Fruit fly (Drosophila melanogaster) whole organism, embryonic: Measurements from ENCODE around the gene eIF3h.
A peak's percentile ranks its signal among the peaks of the same experiment; 100 is the strongest.

Source experiments
- Bdp1 ChIP-seq: fragments of 200-800 bp; sonication (Bioruptor generic); optimal IDR thresholded peaks from 3 replicates; lab custom pipeline; 2016; ENCODE audit warnings: missing biosample characterization, missing genetic modification characterization
- Bteb2 ChIP-seq: fragments of 200-800 bp; sonication (Bioruptor generic); optimal IDR thresholded peaks from 2 replicates; lab custom pipeline; 2016; ENCODE audit warnings: missing biosample characterization, missing genetic modification characterization
- C15 ChIP-seq: fragments of 200-800 bp; sonication (Bioruptor generic); IDR thresholded peaks from 3 replicates; pipeline ENCODE4 v1.3.6; 2022; ENCODE audit warnings: missing biosample characterization, missing genetic modification characterization
- CG1024 ChIP-seq: fragments of 200-800 bp; sonication (Bioruptor generic); IDR thresholded peaks from 2 replicates; pipeline ENCODE4 v1.3.6; 2022; ENCODE audit warnings: missing biosample characterization, missing genetic modification characterization
- CG11093 ChIP-seq: fragments of 200-800 bp; sonication (Bioruptor generic); IDR thresholded peaks from 3 replicates; pipeline ENCODE4 v1.3.6; 2022; ENCODE audit warnings: missing biosample characterization, missing genetic modification characterization
- CG11504 ChIP-seq: fragments of 200-800 bp; sonication (Bioruptor generic); optimal IDR thresholded peaks from 3 replicates; lab custom pipeline; 2019; ENCODE audit warnings: missing biosample characterization, mild to moderate bottlenecking, missing genetic modification characterization, moderate library complexity
- CG12071 ChIP-seq: fragments of 200-800 bp; sonication (Bioruptor generic); optimal IDR thresholded peaks from 3 replicates; lab custom pipeline; 2018; ENCODE audit warnings: missing biosample characterization, mild to moderate bottlenecking, missing genetic modification characterization
- CG1233 ChIP-seq: fragments of 200-800 bp; sonication (Bioruptor generic); optimal IDR thresholded peaks from 4 replicates; lab custom pipeline; 2018; ENCODE audit warnings: missing biosample characterization, mild to moderate bottlenecking, missing genetic modification characterization
- CG12942 ChIP-seq: fragments of 200-800 bp; sonication (Bioruptor generic); optimal IDR thresholded peaks from 3 replicates; lab custom pipeline; 2016; ENCODE audit warnings: missing biosample characterization, missing genetic modification characterization
- CG16815 ChIP-seq: fragments of 200-800 bp; sonication (Bioruptor generic); optimal IDR thresholded peaks from 3 replicates; lab custom pipeline; 2017; ENCODE audit warnings: missing biosample characterization, mild to moderate bottlenecking, missing genetic modification characterization
- CG18262 ChIP-seq: fragments of 200-800 bp; optimal IDR thresholded peaks from 3 replicates; lab custom pipeline; 2019; ENCODE audit warnings: missing biosample characterization, mild to moderate bottlenecking, missing genetic modification characterization, moderate library complexity
- CG30403 ChIP-seq: fragments of 200-800 bp; sonication (Bioruptor generic); optimal IDR thresholded peaks from 3 replicates; lab custom pipeline; 2016; ENCODE audit warnings: missing biosample characterization, missing genetic modification characterization
- CG34376 ChIP-seq: fragments of 200-800 bp; sonication (Bioruptor generic); optimal IDR thresholded peaks from 2 replicates; lab custom pipeline; 2018; ENCODE audit warnings: missing biosample characterization, mild to moderate bottlenecking, missing genetic modification characterization
- CG4328 ChIP-seq: fragments of 200-800 bp; sonication (Bioruptor generic); optimal IDR thresholded peaks from 3 replicates; lab custom pipeline; 2017; ENCODE audit warnings: missing biosample characterization, missing genetic modification reagents, missing genetic modification characterization
- CG4360 ChIP-seq: fragments of 200-800 bp; sonication (Bioruptor generic); IDR thresholded peaks from 2 replicates; pipeline ENCODE4 v1.3.6; 2022; ENCODE audit warnings: missing biosample characterization, missing genetic modification characterization
- CG6689 ChIP-seq: fragments of 200-800 bp; sonication (Bioruptor generic); IDR thresholded peaks from 2 replicates; pipeline ENCODE4 v1.3.6; 2022; ENCODE audit warnings: missing biosample characterization, missing genetic modification characterization
- CG6791 ChIP-seq: fragments of 200-800 bp; sonication (Bioruptor generic); IDR thresholded peaks from 3 replicates; pipeline ENCODE4 v1.3.6; 2022; ENCODE audit warnings: missing biosample characterization, missing genetic modification characterization; ENCODE audit not compliant: partially characterized antibody
- CG7839 ChIP-seq: fragments of 200-800 bp; sonication (Bioruptor generic); optimal IDR thresholded peaks from 3 replicates; lab custom pipeline; 2018; ENCODE audit warnings: missing biosample characterization, mild to moderate bottlenecking, missing genetic modification characterization, moderate library complexity
- CG7928 ChIP-seq: fragments of 200-800 bp; sonication (Bioruptor generic); optimal IDR thresholded peaks from 2 replicates; lab custom pipeline; 2017; ENCODE audit warnings: missing biosample characterization, mild to moderate bottlenecking, missing genetic modification characterization
- CG9817 ChIP-seq: fragments of 200-800 bp; sonication (Bioruptor generic); optimal IDR thresholded peaks from 2 replicates; lab custom pipeline; 2018; ENCODE audit warnings: missing biosample characterization, mild to moderate bottlenecking, missing genetic modification characterization, moderate library complexity
- CoRest ChIP-seq: fragments of 200-800 bp; sonication (Bioruptor generic); optimal IDR thresholded peaks from 3 replicates; lab custom pipeline; 2018; ENCODE audit warnings: missing biosample characterization, mild to moderate bottlenecking, missing genetic modification characterization, moderate library complexity
- D19A ChIP-seq: fragments of 200-800 bp; optimal IDR thresholded peaks from 3 replicates; lab custom pipeline; 2019; ENCODE audit warnings: missing biosample characterization, mild to moderate bottlenecking, missing genetic modification characterization, moderate library complexity
- Dfd ChIP-seq, 2 experiments: fragments of >200 bp; optimal IDR thresholded peaks; 2 replicates each; lab custom pipeline; 2017; ENCODE audit warnings: missing biosample characterization in 2 of 2, missing genetic modification characterization in 2 of 2
- MESR4 ChIP-seq: fragments of 200-800 bp; sonication (Bioruptor generic); optimal IDR thresholded peaks from 2 replicates; lab custom pipeline; 2018; ENCODE audit warnings: missing biosample characterization, mild to moderate bottlenecking, missing genetic modification characterization, moderate library complexity
- MTF-1 ChIP-seq: fragments of 200-800 bp; sonication (Bioruptor generic); optimal IDR thresholded peaks from 2 replicates; lab custom pipeline; 2018; ENCODE audit warnings: missing biosample characterization, mild to moderate bottlenecking, missing genetic modification characterization, borderline replicate concordance
- Spps ChIP-seq: fragments of 200-800 bp; sonication (Bioruptor generic); optimal IDR thresholded peaks from 2 replicates; lab custom pipeline; 2018; ENCODE audit warnings: missing biosample characterization, mild to moderate bottlenecking, missing genetic modification characterization
- ara ChIP-seq: fragments of 200-800 bp; sonication (Bioruptor generic); IDR thresholded peaks from 2 replicates; pipeline ENCODE4 v1.3.6; 2022; ENCODE audit warnings: missing biosample characterization, missing genetic modification characterization
- az2 ChIP-seq: fragments of 200-800 bp; sonication (Bioruptor generic); optimal IDR thresholded peaks from 3 replicates; lab custom pipeline; 2016; ENCODE audit warnings: missing biosample characterization, missing genetic modification characterization
- bowl ChIP-seq: fragments of 200-800 bp; sonication (Bioruptor generic); IDR thresholded peaks from 2 replicates; pipeline ENCODE4 v1.3.6; 2022; ENCODE audit warnings: missing biosample characterization, missing genetic modification characterization
- btn ChIP-seq: fragments of 200-800 bp; sonication (Bioruptor generic); optimal IDR thresholded peaks from 2 replicates; lab custom pipeline; 2016; ENCODE audit warnings: missing biosample characterization, missing genetic modification characterization
- chif ChIP-seq, 2 experiments: fragments of 200-800 bp; sonication (Bioruptor generic); optimal IDR thresholded peaks; 3 replicates each; lab custom pipeline; 2016; ENCODE audit warnings: missing biosample characterization in 2 of 2, missing genetic modification characterization in 2 of 2
- dati ChIP-seq: fragments of 200-800 bp; sonication (Bioruptor generic); IDR thresholded peaks from 2 replicates; pipeline ENCODE4 v1.3.6; 2022; ENCODE audit warnings: missing biosample characterization, missing genetic modification characterization
- dm ChIP-seq: fragments of 200-800 bp; sonication (Bioruptor generic); optimal IDR thresholded peaks from 3 replicates; lab custom pipeline; 2016; ENCODE audit warnings: missing biosample characterization, missing genetic modification characterization
- exex ChIP-seq: fragments of 200-800 bp; sonication (Bioruptor generic); optimal IDR thresholded peaks from 4 replicates; lab custom pipeline; 2018; ENCODE audit warnings: missing biosample characterization, mild to moderate bottlenecking, missing genetic modification characterization, moderate library complexity
- gro ChIP-seq: fragments of 200-800 bp; sonication (Bioruptor generic); optimal IDR thresholded peaks from 2 replicates; lab custom pipeline; 2016; ENCODE audit warnings: missing biosample characterization, missing genetic modification characterization
- kay ChIP-seq: fragments of 200-800 bp; sonication (Bioruptor generic); optimal IDR thresholded peaks from 2 replicates; lab custom pipeline; 2016; ENCODE audit warnings: missing biosample characterization, missing genetic modification characterization
- lab ChIP-seq: fragments of 200-800 bp; sonication (Bioruptor generic); optimal IDR thresholded peaks from 3 replicates; lab custom pipeline; 2017; ENCODE audit warnings: missing biosample characterization, missing genetic modification characterization, mild to moderate bottlenecking, moderate library complexity, missing genetic modification reagents
- nau ChIP-seq: fragments of 200-800 bp; sonication (Bioruptor generic); optimal IDR thresholded peaks from 3 replicates; lab custom pipeline; 2017; ENCODE audit warnings: missing biosample characterization, mild to moderate bottlenecking, missing genetic modification characterization, missing genetic modification reagents
- pum ChIP-seq: fragments of 200-800 bp; sonication (Bioruptor generic); optimal IDR thresholded peaks from 2 replicates; lab custom pipeline; 2016; ENCODE audit warnings: missing biosample characterization, missing genetic modification characterization
- pzg ChIP-seq: fragments of 200-800 bp; sonication (Bioruptor generic); optimal IDR thresholded peaks from 3 replicates; lab custom pipeline; 2018; ENCODE audit warnings: missing biosample characterization, mild to moderate bottlenecking, missing genetic modification characterization, moderate library complexity
- stwl ChIP-seq: fragments of 200-800 bp; sonication (Bioruptor generic); optimal IDR thresholded peaks from 3 replicates; lab custom pipeline; 2018; ENCODE audit warnings: missing biosample characterization, mild to moderate bottlenecking, missing genetic modification characterization, moderate library complexity
- tap ChIP-seq: fragments of 200-800 bp; optimal IDR thresholded peaks from 3 replicates; lab custom pipeline; 2019; ENCODE audit warnings: missing biosample characterization, mild to moderate bottlenecking, missing genetic modification characterization, moderate library complexity
- trem ChIP-seq: fragments of 200-800 bp; optimal IDR thresholded peaks from 3 replicates; lab custom pipeline; 2019; ENCODE audit warnings: missing biosample characterization, mild to moderate bottlenecking, missing genetic modification characterization, moderate library complexity
- vfl ChIP-seq: fragments of 200-800 bp; sonication (Bioruptor generic); optimal IDR thresholded peaks from 2 replicates; lab custom pipeline; 2016; ENCODE audit warnings: missing biosample characterization, missing genetic modification characterization
- zen ChIP-seq: fragments of 200-800 bp; sonication (Bioruptor generic); optimal IDR thresholded peaks from 3 replicates; lab custom pipeline; 2018; ENCODE audit warnings: missing biosample characterization, mild to moderate bottlenecking, missing genetic modification characterization, moderate library complexity
- zen2 ChIP-seq: fragments of 200-800 bp; sonication (Bioruptor generic); IDR thresholded peaks from 3 replicates; pipeline ENCODE4 v1.3.6; 2022; ENCODE audit warnings: missing biosample characterization, missing genetic modification characterization; ENCODE audit not compliant: partially characterized antibody
- zf30C ChIP-seq: fragments of 200-800 bp; sonication (Bioruptor generic); optimal IDR thresholded peaks from 3 replicates; lab custom pipeline; 2018; ENCODE audit warnings: missing biosample characterization, mild to moderate bottlenecking, missing genetic modification characterization
- zfh1 ChIP-seq: fragments of 200-800 bp; sonication (Bioruptor generic); IDR thresholded peaks from 3 replicates; pipeline ENCODE4 v1.3.6; 2022; ENCODE audit warnings: missing biosample characterization, missing genetic modification characterization

The eIF3h gene

DNA sequence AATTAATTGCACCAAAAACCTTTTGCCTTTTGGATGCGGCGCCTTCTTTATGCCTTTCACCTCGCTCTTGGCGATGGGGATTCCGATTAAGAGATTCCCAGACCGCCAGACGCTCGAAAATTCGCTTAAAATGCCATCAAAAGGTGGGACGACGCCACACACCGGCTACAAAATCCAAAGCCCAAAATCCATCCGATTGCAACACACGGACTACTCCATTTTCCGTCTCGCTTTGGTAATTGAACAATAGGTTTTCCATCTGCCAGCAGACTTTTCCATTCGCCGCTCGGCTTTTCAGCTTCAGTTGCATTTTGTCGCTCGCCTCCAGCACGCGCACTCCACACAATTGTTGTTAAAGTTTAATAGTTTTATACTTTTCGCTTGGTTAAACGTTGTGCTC lies 7.6 kb upstream of the eIF3h start, which contains the start of gene qtc:
TSS of gene qtc (plus strand) at position 301 of the 400 bp plus-strand sequence.
- TF ChIP-seq CG6791 (GFP tag; lab: Robert Waterston, UW) (peak; percentile 27; the same call in 1 of the 3 replicates), CG7928 (GFP tag; lab: Kevin White, UChicago) (no peak)

- TF ChIP-seq zen (tag; lab: Kevin White, UChicago): peak; percentile 30
- TF ChIP-seq zfh1: no peak
- TF ChIP-seq exex (tag; lab: Kevin White, UChicago): peak; percentile 25
- TF ChIP-seq CG9817 (tag; lab: Kevin White, UChicago): peak; percentile 67
- no peak for TF ChIP-seq CG12071 (GFP tag; lab: Kevin White, UChicago)
- no peak for TF ChIP-seq btn (GFP tag; lab: Kevin White, UChicago)
- peak; percentile 78 for TF ChIP-seq CG18262
- peak; percentile 44 for TF ChIP-seq CG16815 (GFP tag; lab: Kevin White, UChicago)
- no peak for TF ChIP-seq pum (GFP tag; lab: Kevin White, UChicago)
- peak; percentile 84 for TF ChIP-seq CoRest (tag; lab: Kevin White, UChicago)
- peak; percentile 71 for TF ChIP-seq CG7839 (tag; lab: Kevin White, UChicago)
- peak; percentile 15 for TF ChIP-seq Bdp1 (GFP tag; lab: Kevin White, UChicago)
- peak; percentile 43 for TF ChIP-seq stwl (tag; lab: Kevin White, UChicago)
- TF ChIP-seq chif (GFP tag; optimal IDR thresholded peaks at IDR 0.05; lab: Kevin White, UChicago): peak; percentile 16 to 47
- peak; percentile 34 for TF ChIP-seq Spps (tag; lab: Kevin White, UChicago)
- TF ChIP-seq tap: peak; percentile 53
- TF ChIP-seq MTF-1 (GFP tag; lab: Kevin White, UChicago): no peak
- TF ChIP-seq CG11093 (GFP tag; lab: Robert Waterston, UW): no peak
- peak; percentile 86 for TF ChIP-seq CG30403 (GFP tag; lab: Kevin White, UChicago)
- TF ChIP-seq CG4360 (GFP tag; lab: Robert Waterston, UW): no peak
- peak; percentile 87 for TF ChIP-seq MESR4
- TF ChIP-seq D19A (tag; lab: Kevin White, UChicago): peak; percentile 37
- no peak for TF ChIP-seq dm (GFP tag; lab: Kevin White, UChicago)
- no peak for TF ChIP-seq Bteb2 (GFP tag; lab: Kevin White, UChicago)
- TF ChIP-seq ara (GFP tag; lab: Robert Waterston, UW): 0 out of 2 replicates have a peak, but pooled peaks have one; percentile 18
- TF ChIP-seq CG6689 (GFP tag; lab: Robert Waterston, UW): peak; percentile 35
- TF ChIP-seq lab (GFP tag; lab: Kevin White, UChicago): peak; percentile 62
- peak; percentile 66 for TF ChIP-seq trem (tag; lab: Kevin White, UChicago)
- TF ChIP-seq bowl: no peak
- no peak for TF ChIP-seq gro (GFP tag; lab: Kevin White, UChicago)
- no peak for TF ChIP-seq dati (GFP tag; lab: Robert Waterston, UW)
- peak; percentile 30 for TF ChIP-seq CG1233 (GFP tag; lab: Kevin White, UChicago)
- TF ChIP-seq zen2 (GFP tag; lab: Robert Waterston, UW): no peak
- peak; percentile 50 for TF ChIP-seq kay (GFP tag; lab: Kevin White, UChicago)
- peak; percentile 55 for TF ChIP-seq CG34376 (GFP tag; lab: Kevin White, UChicago)
- no peak for TF ChIP-seq CG1024 (GFP tag; lab: Robert Waterston, UW)
- TF ChIP-seq C15: no peak
- TF ChIP-seq zf30C (GFP tag; lab: Kevin White, UChicago): no peak
- peak; percentile 50 for TF ChIP-seq pzg (GFP tag; lab: Kevin White, UChicago)
- TF ChIP-seq CG4328 (GFP tag; lab: Kevin White, UChicago): peak; percentile 60
- no peak for TF ChIP-seq nau (GFP tag; lab: Kevin White, UChicago)
- TF ChIP-seq az2 (GFP tag; lab: Kevin White, UChicago): peak; percentile 67
- TF ChIP-seq CG12942: peak; percentile 25
- peak; percentile 73 for TF ChIP-seq CG11504 (tag; lab: Kevin White, UChicago)
- no peak for TF ChIP-seq Dfd (GFP tag; optimal IDR thresholded peaks at IDR 0.05; lab: Kevin White, UChicago)
- no peak for TF ChIP-seq vfl (GFP tag; lab: Kevin White, UChicago)
Observed at dm6 chr2L:5059645-5060254, 6.9 kb upstream of the eIF3h start, which contains the start of gene Rpn11. Rpn11 (minus strand) TSS chr2L:5059790.
